Fruit fly (Drosophila melanogaster) whole organism, wandering third instar larva: ENCODE measurements around the gene Npc2a.
A peak's percentile ranks its signal among the peaks of the same experiment; 100 is the strongest.

ENCODE experiments used
- Rel ChIP-seq, 2 experiments: fragments of 200-800 bp; sonication (Bioruptor generic) in 1 of 2; optimal IDR thresholded peaks; 2 replicates in 1 of 2; 3 replicates in 1 of 2; lab custom pipeline; 2016 to 2019; ENCODE audit warnings: mild to moderate bottlenecking in 2 of 2, missing biosample characterization in 2 of 2, missing genetic modification characterization in 2 of 2, moderate library complexity in 1 of 2
- Sp1 ChIP-seq: fragments of 200-800 bp; sonication (Bioruptor generic); optimal IDR thresholded peaks from 3 replicates; lab custom pipeline; 2019; ENCODE audit warnings: missing biosample characterization, mild to moderate bottlenecking, missing genetic modification characterization, moderate library complexity
- Vsx2 ChIP-seq: fragments of 200-300, 225-300 bp; sonication (Bioruptor generic); optimal IDR thresholded peaks from 2 replicates; lab custom pipeline; 2018; ENCODE audit warnings: missing biosample characterization, missing genetic modification characterization; ENCODE audit not compliant: partially characterized antibody
- sv ChIP-seq: fragments of 200-800 bp; sonication (Bioruptor generic); optimal IDR thresholded peaks from 3 replicates; lab custom pipeline; 2016; ENCODE audit warnings: missing biosample characterization, missing genetic modification characterization
- woc ChIP-seq: sonication (Bioruptor generic); optimal IDR thresholded peaks from 2 replicates; lab custom pipeline; 2016; ENCODE audit warnings: missing biosample characterization, mild to moderate bottlenecking, missing genetic modification characterization

DNA sequence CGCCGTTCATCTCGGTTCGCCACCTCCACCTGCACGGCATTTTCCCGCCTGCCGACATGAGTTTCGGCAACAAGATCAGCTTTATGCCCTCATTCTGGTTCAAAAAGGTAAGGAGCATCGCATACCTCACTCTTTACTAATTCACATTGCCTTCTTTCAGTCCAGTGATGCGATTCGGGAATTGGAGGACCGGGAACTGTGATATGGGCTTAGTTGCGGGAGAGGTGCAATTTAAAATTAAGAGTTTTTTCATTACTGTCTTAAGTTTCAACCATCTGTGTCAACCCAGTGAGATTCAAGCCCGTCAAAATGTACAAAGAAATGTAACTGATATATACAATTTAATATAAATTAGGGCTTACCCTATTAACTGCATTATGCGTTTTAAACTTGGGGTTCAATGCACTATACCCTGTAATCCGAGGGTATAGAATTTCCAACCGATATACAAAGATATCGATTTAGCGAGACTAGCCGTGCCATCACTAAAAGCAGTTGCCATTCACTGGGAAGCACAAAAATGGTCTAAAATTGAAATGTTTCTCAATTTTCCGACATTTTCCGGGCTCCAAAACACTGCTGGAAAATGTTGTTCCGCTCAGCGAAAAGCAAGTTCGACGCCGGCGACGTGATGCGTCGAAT lies 6.2 kb upstream of the Npc2a start, which contains the start of gene CG7289:
- no peak for TF ChIP-seq Rel (GFP tag; optimal IDR thresholded peaks at IDR 0.05; lab: Kevin White, UChicago)
- peak; percentile 68 for TF ChIP-seq Rel (tag; optimal IDR thresholded peaks at IDR 0.05; lab: Kevin White, UChicago)
- TF ChIP-seq sv, result peak; percentile 3
- no peak for TF ChIP-seq woc (GFP tag; lab: Kevin White, UChicago)
- no peak for TF ChIP-seq Sp1
- no peak for TF ChIP-seq Vsx2
